Worm (Caenorhabditis elegans): ENCODE results near the gene wrn-1.

DNA sequence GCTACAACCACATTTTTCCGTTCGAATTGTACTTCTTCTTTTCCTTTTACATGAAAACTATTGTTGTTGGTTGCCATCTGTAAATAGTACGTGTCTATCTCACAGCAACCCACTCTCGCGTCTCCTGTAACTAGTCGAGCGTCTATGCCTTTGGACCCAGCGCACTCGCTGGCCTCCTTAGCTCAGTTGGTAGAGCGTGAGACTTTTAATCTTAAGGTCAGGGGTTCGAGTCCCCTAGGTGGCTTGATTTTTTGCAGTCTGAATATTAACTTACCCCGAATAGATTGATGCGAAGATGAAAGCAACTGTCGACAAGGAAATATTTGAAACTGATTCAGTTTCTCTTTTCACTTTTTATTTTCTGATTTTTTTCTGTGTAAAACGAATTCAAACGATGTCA lies 10.3 kb downstream of the wrn-1 start, which contains the start of gene mpz-3:
- TF ChIP-seq snpc-4 (tag; optimal IDR thresholded peaks at IDR 0.05) (no peak), elt-1 (tag; optimal IDR thresholded peaks at IDR 0.05) (no peak), ztf-4 (tag; optimal IDR thresholded peaks at IDR 0.05) (no peak), unc-62 (GFP tag; optimal IDR thresholded peaks at IDR 0.05) (no peak), nhr-11 (tag; optimal IDR thresholded peaks at IDR 0.05) (no peak), skn-1 (tag; optimal IDR thresholded peaks at IDR 0.05) (no peak), unc-39 (tag; optimal IDR thresholded peaks at IDR 0.05) (no peak), mab-5 (tag; optimal IDR thresholded peaks at IDR 0.05) (no peak), nhr-23 (tag; optimal IDR thresholded peaks at IDR 0.05) (no peak), R02D3.7 (tag; optimal IDR thresholded peaks at IDR 0.05) (no peak), elt-3 (tag; optimal IDR thresholded peaks at IDR 0.05) (no peak), ceh-82 (tag; optimal IDR thresholded peaks at IDR 0.05) (no peak), ceh-16 (tag; optimal IDR thresholded peaks at IDR 0.05) (no peak), dmd-4 (tag; optimal IDR thresholded peaks at IDR 0.05) (no peak)

All from whole organism, L2 larva.